Worm (Caenorhabditis elegans): ENCODE measurements around the gene nhr-203.
A peak's percentile ranks its signal among the peaks of the same experiment; 100 is the strongest.

nhr-203 gene

ce11 chrV:494284-494683, 34.7 kb downstream of the nhr-203 start, which contains the start of gene nhr-131 (continued):
- TF ChIP-seq daf-12 (tag; optimal IDR thresholded peaks at IDR 0.05) (no peak), T26A8.4 (GFP tag; IDR thresholded peaks at IDR 0.05) (no peak), nhr-28 (tag; optimal IDR thresholded peaks at IDR 0.05) (peak; percentile 87)

- TF ChIP-seq ztf-11 (tag; optimal IDR thresholded peaks at IDR 0.05) (no peak), mxl-3 (GFP tag; optimal IDR thresholded peaks at IDR 0.05) (no peak), lin-1 (GFP tag; IDR thresholded peaks at IDR 0.05) (no peak), spr-3 (GFP tag; optimal IDR thresholded peaks at IDR 0.05) (no peak), aha-1 (tag) (peak; percentile 22)
Measured at ce11 chrV:497399-497798, 37.8 kb downstream of the nhr-203 start, which contains the start of gene T01G6.1. TSS of gene T01G6.1 (plus strand) at chrV:497699.

- peak; percentile 54; the same call in 1 of the 2 replicates for TF ChIP-seq set-16 (GFP tag; IDR thresholded peaks at IDR 0.05)
- no peak for TF ChIP-seq lin-39 (tag; optimal IDR thresholded peaks at IDR 0.05)
Measured at ce11 chrV:500535-500934, 40.9 kb downstream of the nhr-203 start.

DNA sequence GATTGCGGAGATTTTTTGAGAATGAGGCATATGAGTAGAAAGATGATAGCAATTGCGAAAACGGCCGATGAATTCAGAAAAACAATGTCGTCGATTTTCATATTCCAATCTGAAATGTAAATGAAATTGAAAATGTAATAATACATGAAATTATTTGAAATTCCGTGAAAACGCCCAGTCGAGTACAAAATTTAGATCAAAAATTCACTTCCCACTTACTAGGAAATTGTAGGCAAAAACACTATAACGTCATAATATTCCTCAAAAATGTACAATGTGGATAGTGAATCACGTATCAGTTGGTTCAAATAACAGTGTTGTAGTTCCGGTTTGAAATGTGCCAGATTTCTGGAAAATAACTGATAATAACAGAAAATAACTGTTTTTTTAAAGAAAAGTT, 41.6 kb downstream of the nhr-203 start, which contains the start of gene str-256:
TSS of gene str-256 (minus strand) at position 101 of the 400 bp plus-strand sequence.
- no peak for TF ChIP-seq F10B5.3 (tag; optimal IDR thresholded peaks at IDR 0.05)
- TF ChIP-seq hlh-11 (tag; optimal IDR thresholded peaks at IDR 0.05) = no peak
- no peak for TF ChIP-seq T20F7.1 (GFP tag; optimal IDR thresholded peaks at IDR 0.05)
- TF ChIP-seq rbr-2 (tag; optimal IDR thresholded peaks at IDR 0.05) = no peak
- no peak for TF ChIP-seq mep-1 (tag; optimal IDR thresholded peaks at IDR 0.05)
- no peak for TF ChIP-seq gei-8 (GFP tag; optimal IDR thresholded peaks at IDR 0.05)
- no peak for TF ChIP-seq dpl-1 (GFP tag; optimal IDR thresholded peaks at IDR 0.05)
- TF ChIP-seq lsy-2 (tag; optimal IDR thresholded peaks at IDR 0.05) = no peak
- no peak for TF ChIP-seq zip-11 (GFP tag; IDR thresholded peaks at IDR 0.05)
- TF ChIP-seq zag-1 (tag; optimal IDR thresholded peaks at IDR 0.05) = no peak
- no peak for TF ChIP-seq D1046.2 (GFP tag; IDR thresholded peaks at IDR 0.05)
- TF ChIP-seq ztf-7 (tag; optimal IDR thresholded peaks at IDR 0.05) = no peak
- no peak for TF ChIP-seq dve-1 (tag; optimal IDR thresholded peaks at IDR 0.05; ENCODE audit: insufficient read depth)
- no peak for TF ChIP-seq dmd-8 (GFP tag; IDR thresholded peaks at IDR 0.05)
- no peak for TF ChIP-seq egl-43 (GFP tag; IDR thresholded peaks at IDR 0.05)
- TF ChIP-seq mdl-1 (tag; optimal IDR thresholded peaks at IDR 0.05) = no peak
- no peak for TF ChIP-seq fos-1 (tag; optimal IDR thresholded peaks at IDR 0.05)
- no peak for TF ChIP-seq aly-2 (tag; optimal IDR thresholded peaks at IDR 0.05)

- TF ChIP-seq aha-1 (tag) (peak; percentile 96), nhr-25 (tag; optimal IDR thresholded peaks at IDR 0.05; ENCODE audit: borderline replicate concordance, insufficient read depth) (no peak)
Measured at ce11 chrV:502803-503273, 43.2 kb downstream of the nhr-203 start, which contains the start of gene T01G6.10. TSS of gene T01G6.10 (minus strand) at chrV:503223.

DNA sequence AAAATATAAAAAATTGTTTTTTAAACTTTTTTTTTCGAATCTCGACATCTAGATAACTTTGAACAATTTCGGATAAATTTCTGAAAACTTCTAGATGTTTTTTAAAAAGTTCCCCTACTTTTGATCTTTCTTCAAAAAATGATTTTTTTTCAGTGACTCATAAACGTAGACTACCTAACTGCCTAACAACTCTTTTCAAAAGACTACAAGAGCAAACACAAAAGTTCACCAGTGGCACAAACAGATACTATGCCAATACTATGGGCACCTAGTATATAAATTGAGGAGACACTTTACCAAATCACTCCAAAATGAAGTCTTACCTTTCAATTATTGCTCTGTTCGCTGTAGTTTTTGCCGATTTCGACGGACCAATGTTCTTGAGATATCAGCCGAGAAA, 44.1 kb downstream of the nhr-203 start, which contains the start of gene srlf-35:
TSS of gene srlf-35 (plus strand) at position 301 of the 400 bp plus-strand sequence.
- TF ChIP-seq egl-43 (GFP tag; IDR thresholded peaks at IDR 0.05) = no peak
- TF ChIP-seq saeg-2 (GFP tag; IDR thresholded peaks at IDR 0.05) = no peak

DNA sequence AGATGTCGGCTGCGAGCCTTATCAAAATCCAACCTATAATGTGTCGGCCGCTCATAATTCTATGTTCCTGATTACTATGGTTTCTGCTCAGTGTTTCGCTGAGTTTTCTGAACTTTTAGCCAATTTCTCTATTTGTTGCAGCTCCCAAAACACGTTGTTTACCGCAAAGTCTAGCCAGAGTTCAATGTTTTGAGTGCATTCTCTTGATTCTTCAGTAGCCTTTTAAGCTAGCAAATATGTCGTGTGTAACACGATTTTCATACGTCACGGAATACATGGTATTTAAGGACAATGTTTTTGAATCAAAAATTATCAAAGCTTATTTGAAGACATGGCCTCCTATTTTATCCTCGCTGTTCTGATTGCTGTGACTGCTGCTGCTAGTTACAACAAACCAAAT, 45.6 kb downstream of the nhr-203 start, which contains the start of gene srlf-19:
TSS of gene srlf-19 (plus strand) at position 301 of the 400 bp plus-strand sequence.
- no peak for TF ChIP-seq nhr-10 (tag; optimal IDR thresholded peaks at IDR 0.05)
- no peak for TF ChIP-seq zfp-3 (GFP tag; conservative IDR thresholded peaks at IDR 0.05)

Data from whole organism, L4 larva.